Worm (Caenorhabditis elegans) whole organism, young adult: ENCODE data around the gene skr-18.

Experiments
- B0035.1 ChIP-seq: sonication (generic microtip); optimal IDR thresholded peaks from 2 replicates; lab custom pipeline; 2016; ENCODE audit warnings: missing genetic modification characterization, mild to moderate bottlenecking, missing compliant biosample characterization, missing genotype, missing genetic modification reagents
- B0261.1 ChIP-seq: sonication (generic microtip); optimal IDR thresholded peaks from 2 replicates; lab custom pipeline; 2016; ENCODE audit warnings: mild to moderate bottlenecking, missing genetic modification characterization, moderate library complexity, missing compliant biosample characterization
- B0336.3 ChIP-seq: fragments of 200-800 bp; sonication (Bioruptor generic); IDR thresholded peaks from 2 replicates; pipeline ENCODE4 v1.3.6; 2022; ENCODE audit warnings: missing genetic modification characterization, missing compliant biosample characterization
- D2030.7 ChIP-seq: fragments of 200-800 bp; sonication (Bioruptor generic); IDR thresholded peaks from 2 replicates; pipeline ENCODE4 v1.3.6; 2022; ENCODE audit warnings: missing genetic modification reagents, missing genetic modification characterization, missing compliant biosample characterization
- F39B2.1 ChIP-seq: fragments of 200-800 bp; sonication (Bioruptor generic); IDR thresholded peaks from 2 replicates; pipeline ENCODE4 v1.3.6; 2022; ENCODE audit warnings: missing genetic modification reagents, missing genetic modification characterization, missing compliant biosample characterization
- F55B11.4 ChIP-seq: sonication (generic microtip); optimal IDR thresholded peaks from 2 replicates; lab custom pipeline; 2016; ENCODE audit warnings: missing compliant biosample characterization, missing genetic modification characterization, borderline replicate concordance; ENCODE audit not compliant: insufficient read depth
- K12H6.12 ChIP-seq: fragments of 200-800 bp; sonication (Bioruptor generic); optimal IDR thresholded peaks from 2 replicates; lab custom pipeline; 2018; ENCODE audit warnings: mild to moderate bottlenecking, missing genetic modification characterization, missing compliant biosample characterization
- T26A5.8 ChIP-seq: sonication (generic microtip); optimal IDR thresholded peaks from 2 replicates; lab custom pipeline; 2016; ENCODE audit warnings: missing genetic modification characterization, missing compliant biosample characterization
- Y79H2A.3 ChIP-seq: fragments of 200-800 bp; sonication (Bioruptor generic); conservative IDR thresholded peaks from 2 replicates; pipeline ENCODE4 v1.3.6; 2022; ENCODE audit warnings: missing genetic modification reagents, missing genetic modification characterization, missing compliant biosample characterization
- akir-1 ChIP-seq: fragments of 200-800 bp; sonication (Bioruptor generic); optimal IDR thresholded peaks from 2 replicates; lab custom pipeline; 2018; ENCODE audit warnings: mild to moderate bottlenecking, missing genetic modification characterization, moderate library complexity, missing compliant biosample characterization
- aptf-3 ChIP-seq: fragments of 200-800 bp; sonication (Bioruptor generic); IDR thresholded peaks from 2 replicates; pipeline ENCODE4 v1.3.6; 2022; ENCODE audit warnings: missing genetic modification characterization, missing compliant biosample characterization
- ccch-3 ChIP-seq: fragments of 200-800 bp; sonication (Bioruptor generic); optimal IDR thresholded peaks from 2 replicates; lab custom pipeline; 2018; ENCODE audit warnings: mild to moderate bottlenecking, missing genetic modification characterization, missing compliant biosample characterization
- cebp-2 ChIP-seq: fragments of 200-800 bp; sonication (Bioruptor generic); IDR thresholded peaks from 2 replicates; pipeline ENCODE4 v1.3.6; 2022; ENCODE audit warnings: missing genetic modification characterization, missing compliant biosample characterization
- ceh-100 ChIP-seq: fragments of 200-800 bp; sonication (Bioruptor generic); IDR thresholded peaks from 2 replicates; pipeline ENCODE4 v1.3.6; 2022; ENCODE audit warnings: missing genetic modification reagents, missing genetic modification characterization, missing compliant biosample characterization
- ceh-58 ChIP-seq: fragments of 200-800 bp; sonication (Bioruptor generic); IDR thresholded peaks from 2 replicates; pipeline ENCODE4 v1.3.6; 2022; ENCODE audit warnings: missing genetic modification characterization, missing compliant biosample characterization
- die-1 ChIP-seq: sonication (generic microtip); optimal IDR thresholded peaks from 2 replicates; lab custom pipeline; 2016; ENCODE audit warnings: missing genotype, mild to moderate bottlenecking, missing genetic modification characterization, missing compliant biosample characterization
- dox-1 ChIP-seq: fragments of 200-800 bp; sonication (Bioruptor generic); IDR thresholded peaks from 2 replicates; pipeline ENCODE4 v1.3.6; 2022; ENCODE audit warnings: missing genetic modification reagents, missing genetic modification characterization, missing compliant biosample characterization
- egl-44 ChIP-seq: fragments of 200-800 bp; sonication (Bioruptor generic); IDR thresholded peaks from 2 replicates; pipeline ENCODE4 v1.3.6; 2022; ENCODE audit warnings: missing genetic modification reagents, missing genetic modification characterization, missing compliant biosample characterization
- ekl-4 ChIP-seq: fragments of 200-800 bp; sonication (Bioruptor generic); IDR thresholded peaks from 2 replicates; pipeline ENCODE4 v1.3.6; 2022; ENCODE audit warnings: missing genetic modification reagents, missing genetic modification characterization, missing compliant biosample characterization
- ets-4 ChIP-seq: fragments of 200-800 bp; sonication (Bioruptor generic); optimal IDR thresholded peaks from 2 replicates; lab custom pipeline; 2018; ENCODE audit warnings: mild to moderate bottlenecking, missing genetic modification characterization, missing compliant biosample characterization
- him-1 ChIP-seq: sonication (generic microtip); optimal IDR thresholded peaks from 2 replicates; lab custom pipeline; 2016; ENCODE audit warnings: missing genotype, missing genetic modification reagents, missing genetic modification characterization, missing compliant biosample characterization
- hrde-1 ChIP-seq: sonication (generic microtip); optimal IDR thresholded peaks from 2 replicates; lab custom pipeline; 2016; ENCODE audit warnings: missing genetic modification characterization, mild to moderate bottlenecking, missing compliant biosample characterization, moderate library complexity, missing genotype, missing genetic modification reagents, borderline replicate concordance
- hsf-1 ChIP-seq: fragments of 200-800 bp; sonication (Bioruptor generic); IDR thresholded peaks from 2 replicates; pipeline ENCODE4 v1.3.6; 2022; ENCODE audit warnings: missing genetic modification reagents, missing genetic modification characterization, missing compliant biosample characterization
- lag-1 ChIP-seq: fragments of 200-800 bp; sonication (Bioruptor generic); IDR thresholded peaks from 2 replicates; pipeline ENCODE4 v1.3.6; 2022; ENCODE audit warnings: missing genetic modification reagents, missing genetic modification characterization, missing compliant biosample characterization
- let-526 ChIP-seq: fragments of 200-800 bp; sonication (Bioruptor generic); IDR thresholded peaks from 2 replicates; pipeline ENCODE4 v1.3.6; 2022; ENCODE audit warnings: missing genetic modification reagents, missing genetic modification characterization, missing compliant biosample characterization
- let-607 ChIP-seq, 2 experiments: fragments of 200-800 bp in 1 of 2; sonication (Bioruptor generic) in 1 of 2; sonication (generic microtip) in 1 of 2; optimal IDR thresholded peaks; 2 replicates each; lab custom pipeline; 2016 to 2018; ENCODE audit warnings: mild to moderate bottlenecking in 2 of 2, missing compliant biosample characterization in 2 of 2, missing genetic modification characterization in 2 of 2, moderate library complexity in 2 of 2, missing genotype in 1 of 2
- lin-54 ChIP-seq: fragments of 200-800 bp; sonication (Bioruptor generic); optimal IDR thresholded peaks from 2 replicates; lab custom pipeline; 2018; ENCODE audit warnings: mild to moderate bottlenecking, missing genetic modification characterization, missing compliant biosample characterization
- lsl-1 ChIP-seq: fragments of 200-800 bp; sonication (Bioruptor generic); optimal IDR thresholded peaks from 2 replicates; lab custom pipeline; 2018; ENCODE audit warnings: mild to moderate bottlenecking, missing genetic modification characterization, moderate library complexity, missing compliant biosample characterization
- madf-3 ChIP-seq: fragments of 200-800 bp; sonication (Bioruptor generic); IDR thresholded peaks from 2 replicates; pipeline ENCODE4 v1.3.6; 2022; ENCODE audit warnings: missing genetic modification reagents, missing genetic modification characterization, missing compliant biosample characterization
- madf-6 ChIP-seq: fragments of 200-800 bp; sonication (Bioruptor generic); IDR thresholded peaks from 2 replicates; pipeline ENCODE4 v1.3.6; 2022; ENCODE audit warnings: missing genetic modification reagents, missing genetic modification characterization, missing compliant biosample characterization
- mel-28 ChIP-seq: sonication (generic microtip); optimal IDR thresholded peaks from 2 replicates; lab custom pipeline; 2016; ENCODE audit warnings: borderline replicate concordance, mild to moderate bottlenecking, missing genetic modification characterization, missing compliant biosample characterization
- nfya-2 ChIP-seq: fragments of 200-800 bp; sonication (Bioruptor generic); IDR thresholded peaks from 2 replicates; pipeline ENCODE4 v1.3.6; 2022; ENCODE audit warnings: missing genetic modification reagents, missing genetic modification characterization, missing compliant biosample characterization
- nhr-27 ChIP-seq: fragments of 200-800 bp; sonication (Bioruptor generic); optimal IDR thresholded peaks from 2 replicates; lab custom pipeline; 2018; ENCODE audit warnings: mild to moderate bottlenecking, missing genetic modification characterization, moderate library complexity, missing compliant biosample characterization
- nhr-90 ChIP-seq: sonication (generic microtip); optimal IDR thresholded peaks from 2 replicates; lab custom pipeline; 2016; ENCODE audit warnings: missing genotype, mild to moderate bottlenecking, missing genetic modification characterization, missing compliant biosample characterization
- rcor-1 ChIP-seq: fragments of 200-800 bp; sonication (Bioruptor generic); IDR thresholded peaks from 2 replicates; pipeline ENCODE4 v1.3.6; 2022; ENCODE audit warnings: missing genetic modification reagents, missing genetic modification characterization, missing compliant biosample characterization
- rec-8 ChIP-seq, 2 experiments: sonication (generic microtip); optimal IDR thresholded peaks; 2 replicates each; lab custom pipeline; 2016; ENCODE audit warnings: mild to moderate bottlenecking in 2 of 2, missing genetic modification characterization in 2 of 2, missing genetic modification reagents in 2 of 2, missing genotype in 2 of 2, missing biosample characterization in 1 of 2, missing compliant biosample characterization in 1 of 2, moderate library complexity in 1 of 2
- sdz-38 ChIP-seq: sonication (generic microtip); optimal IDR thresholded peaks from 2 replicates; lab custom pipeline; 2016; ENCODE audit warnings: missing genotype, missing genetic modification characterization, missing compliant biosample characterization
- sea-2 ChIP-seq: fragments of 200-800 bp; sonication (Bioruptor generic); IDR thresholded peaks from 2 replicates; pipeline ENCODE4 v1.3.6; 2022; ENCODE audit warnings: missing genetic modification characterization, missing compliant biosample characterization
- somi-1 ChIP-seq: fragments of 200-800 bp; sonication (Bioruptor generic); optimal IDR thresholded peaks from 2 replicates; lab custom pipeline; 2018; ENCODE audit warnings: mild to moderate bottlenecking, missing genetic modification characterization, missing compliant biosample characterization
- unc-62 ChIP-seq: fragments of 150-350 bp; optimal IDR thresholded peaks from 2 replicates; lab custom pipeline; 2014; ENCODE audit warnings: missing biosample characterization, missing genetic modification reagents, missing genetic modification characterization
- ztf-18 ChIP-seq: sonication (generic microtip); optimal IDR thresholded peaks from 2 replicates; lab custom pipeline; 2016; ENCODE audit warnings: missing genotype, mild to moderate bottlenecking, missing genetic modification characterization, missing compliant biosample characterization
- ztf-26 ChIP-seq: sonication (generic microtip); optimal IDR thresholded peaks from 2 replicates; lab custom pipeline; 2017; ENCODE audit warnings: missing genetic modification characterization, missing compliant biosample characterization
- ztf-3 ChIP-seq: fragments of 200-800 bp; sonication (Bioruptor generic); optimal IDR thresholded peaks from 2 replicates; lab custom pipeline; 2018; ENCODE audit warnings: mild to moderate bottlenecking, missing genetic modification characterization, missing compliant biosample characterization

Gene skr-18

DNA sequence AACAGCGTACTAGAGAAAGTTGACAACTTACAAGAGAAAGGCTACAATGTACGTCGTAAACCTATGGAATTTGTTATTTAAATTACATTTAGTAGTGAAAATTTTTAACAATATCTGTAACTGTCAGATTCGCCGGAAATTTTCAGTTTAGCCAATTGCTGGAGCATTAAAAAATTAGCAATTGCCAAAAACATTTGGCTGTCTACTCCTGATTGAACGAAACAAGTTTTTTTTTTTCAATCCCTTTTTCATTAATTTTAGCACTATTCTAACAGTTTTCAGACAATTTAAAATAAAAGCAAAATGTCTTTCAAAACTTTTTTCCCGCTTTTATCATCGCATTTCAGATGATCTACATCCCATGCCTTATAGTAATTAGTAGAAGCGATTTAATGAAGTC lies 38.3 kb downstream of the skr-18 start:
- TF ChIP-seq let-607 (tag; optimal IDR thresholded peaks at IDR 0.05; lab: Kevin White, UChicago) (no peak), hrde-1 (tag; lab: Kevin White, UChicago) (no peak), F39B2.1 (GFP tag; lab: Robert Waterston, UW) (no peak), D2030.7 (GFP tag; lab: Robert Waterston, UW) (no peak), nfya-2 (no peak), him-1 (tag; lab: Kevin White, UChicago) (no peak), ets-4 (GFP tag; lab: Kevin White, UChicago) (no peak), madf-6 (GFP tag; lab: Robert Waterston, UW) (no peak), sdz-38 (tag; lab: Kevin White, UChicago) (no peak), ztf-18 (tag; lab: Kevin White, UChicago) (no peak), let-526 (no peak), lin-54 (no peak), nhr-27 (no peak), cebp-2 (GFP tag; lab: Robert Waterston, UW) (no peak), B0035.1 (tag; lab: Kevin White, UChicago) (no peak)
- TF ChIP-seq, all 124 proteins: peak for 0

- no peak for TF ChIP-seq ztf-26 (tag; lab: Kevin White, UChicago)
- TF ChIP-seq B0336.3 (GFP tag; lab: Robert Waterston, UW), result no peak
- no peak for TF ChIP-seq aptf-3 (GFP tag; lab: Robert Waterston, UW)
- TF ChIP-seq rcor-1 (GFP tag; lab: Robert Waterston, UW), result no peak
- TF ChIP-seq lsl-1, result no peak
- TF ChIP-seq mel-28 (tag; lab: Kevin White, UChicago), result no peak
- TF ChIP-seq nhr-90 (tag; lab: Kevin White, UChicago), result no peak
- no peak for TF ChIP-seq dox-1
- no peak for TF ChIP-seq ets-4 (GFP tag; lab: Kevin White, UChicago)
- TF ChIP-seq sea-2 (GFP tag; lab: Robert Waterston, UW), result no peak
- TF ChIP-seq die-1 (tag; lab: Kevin White, UChicago), result no peak
- no peak for TF ChIP-seq ztf-3
- TF ChIP-seq ccch-3, result no peak
These were observed 38.8 kb downstream of the skr-18 start, which contains the start of gene srt-23 for ce11 chrIV:756421-756820. Gene srt-23 (plus strand): TSS chrIV:756721.

DNA sequence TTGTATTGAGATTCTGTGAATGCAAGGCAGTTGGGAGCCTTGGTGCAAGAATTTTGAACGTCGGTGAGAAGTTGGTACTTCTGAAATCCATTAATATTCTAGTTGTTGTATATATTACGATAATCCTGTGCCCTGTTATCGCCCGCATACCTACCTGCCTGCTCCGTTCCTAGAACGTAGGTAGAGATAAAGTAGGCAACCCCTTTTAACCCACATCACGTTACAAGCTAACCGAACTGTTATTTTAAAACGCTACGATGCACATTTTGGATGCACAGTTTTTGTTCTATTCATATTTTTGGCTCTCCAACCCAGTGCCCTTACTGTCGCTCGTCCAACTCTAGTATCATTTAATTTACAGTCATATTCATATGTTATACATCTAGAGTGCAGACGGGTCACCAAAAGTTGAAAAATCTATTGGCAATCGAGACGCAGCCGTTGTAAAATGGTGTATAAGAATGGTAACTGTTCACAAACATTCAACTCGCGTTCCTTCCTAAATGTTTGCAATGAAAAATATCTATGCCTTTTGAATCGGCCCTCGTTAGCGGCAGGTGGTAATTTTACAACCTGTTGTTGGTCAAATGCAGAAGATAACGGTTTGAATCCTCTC lies 40.8 kb downstream of the skr-18 start:
- TF ChIP-seq somi-1 (GFP tag; lab: Kevin White, UChicago) (no peak), K12H6.12 (tag; lab: Kevin White, UChicago) (no peak), B0261.1 (no peak), Y79H2A.3 (no peak), dox-1 (no peak), mel-28 (tag; lab: Kevin White, UChicago) (no peak), madf-3 (GFP tag; lab: Robert Waterston, UW) (no peak), F55B11.4 (tag; lab: Kevin White, UChicago) (no peak), unc-62 (GFP tag; lab: Kevin White, UChicago) (no peak), ceh-58 (GFP tag; lab: Robert Waterston, UW) (no peak), ceh-100 (GFP tag; lab: Robert Waterston, UW) (no peak), hsf-1 (GFP tag; lab: Robert Waterston, UW) (no peak), let-526 (no peak), rec-8 (tag; optimal IDR thresholded peaks at IDR 0.05; lab: Kevin White, UChicago) (no peak), egl-44 (no peak), lag-1 (GFP tag; lab: Robert Waterston, UW) (no peak), sea-2 (GFP tag; lab: Robert Waterston, UW) (no peak), akir-1 (GFP tag; lab: Kevin White, UChicago) (no peak), T26A5.8 (tag; lab: Kevin White, UChicago) (no peak), ekl-4 (GFP tag; lab: Robert Waterston, UW) (no peak)
